ENCODE assay signal across 1 fruit fly cellular context in genomic region chrX:2984902-2985772, dm6.
TF ChIP-seq lines count a peak whose summit lies in the region.

No protein-coding gene starts in this region.

TF ChIP-seq in whole organism, embryonic, 481 proteins besides CTCF, POLR2A, EP300 and RAD21 (continued from another document and continues in another):
- TF ChIP-seq so (GFP tag; IDR thresholded peaks at IDR 0.05; lab: Robert Waterston, UW), result no peak
- no peak for TF ChIP-seq ssp (GFP tag; IDR thresholded peaks at IDR 0.05; lab: Robert Waterston, UW)
- no peak for TF ChIP-seq Mad (GFP tag; optimal IDR thresholded peaks at IDR 0.05; lab: Kevin White, UChicago)
- TF ChIP-seq HmgZ (tag; optimal IDR thresholded peaks at IDR 0.05; lab: Kevin White, UChicago), result no peak
- TF ChIP-seq toy (GFP tag; IDR thresholded peaks at IDR 0.05; lab: Robert Waterston, UW), result no peak
- peak; percentile 53 for TF ChIP-seq pum (GFP tag; optimal IDR thresholded peaks at IDR 0.05; lab: Kevin White, UChicago)
- TF ChIP-seq CG12071 (GFP tag; optimal IDR thresholded peaks at IDR 0.05; lab: Kevin White, UChicago), result no peak
- TF ChIP-seq tap (tag; optimal IDR thresholded peaks at IDR 0.05; lab: Kevin White, UChicago), result no peak
- peak; percentile 25 for TF ChIP-seq Atf-2 (GFP tag; optimal IDR thresholded peaks at IDR 0.05; lab: Kevin White, UChicago)
- no peak for TF ChIP-seq Lim3 (GFP tag; IDR thresholded peaks at IDR 0.05; lab: Robert Waterston, UW)
- TF ChIP-seq CG1603 (tag; optimal IDR thresholded peaks at IDR 0.05; lab: Kevin White, UChicago), result no peak
- no peak for TF ChIP-seq GATAe (GFP tag; conservative IDR thresholded peaks at IDR 0.05; lab: Robert Waterston, UW)
- TF ChIP-seq CG15601 (tag; optimal IDR thresholded peaks at IDR 0.05; lab: Kevin White, UChicago), result peak; percentile 19
- TF ChIP-seq HmgD (GFP tag; optimal IDR thresholded peaks at IDR 0.05; lab: Kevin White, UChicago), result no peak
- no peak for TF ChIP-seq Oaz (GFP tag; IDR thresholded peaks at IDR 0.05; lab: Robert Waterston, UW)
- TF ChIP-seq Bgb (GFP tag; IDR thresholded peaks at IDR 0.05; lab: Robert Waterston, UW; ENCODE audit: partially characterized antibody), result no peak
- TF ChIP-seq CG10366 (GFP tag; IDR thresholded peaks at IDR 0.05; lab: Robert Waterston, UW), result no peak
- TF ChIP-seq CG15696 (tag; optimal IDR thresholded peaks at IDR 0.05; lab: Kevin White, UChicago), result peak; percentile 97
- no peak for TF ChIP-seq Adf1 (GFP tag; IDR thresholded peaks at IDR 0.05; lab: Robert Waterston, UW)
- TF ChIP-seq Awh (GFP tag; IDR thresholded peaks at IDR 0.05; lab: Robert Waterston, UW), result no peak
- TF ChIP-seq CG17568 (GFP tag; optimal IDR thresholded peaks at IDR 0.05; lab: Kevin White, UChicago), result no peak
- peak; percentile 31 for TF ChIP-seq CG30431 (GFP tag; optimal IDR thresholded peaks at IDR 0.05; lab: Kevin White, UChicago)
- no peak for TF ChIP-seq Hr39 (optimal IDR thresholded peaks at IDR 0.05; lab: Kevin White, UChicago)
- no peak for TF ChIP-seq hbn (GFP tag; IDR thresholded peaks at IDR 0.05; lab: Robert Waterston, UW; ENCODE audit: partially characterized antibody)
- TF ChIP-seq Abd-B (GFP tag; optimal IDR thresholded peaks at IDR 0.05; lab: Kevin White, UChicago), result no peak
- no peak for TF ChIP-seq yki (optimal IDR thresholded peaks at IDR 0.05; lab: Kevin White, UChicago)
- peak; percentile 30 for TF ChIP-seq bab2 (GFP tag; optimal IDR thresholded peaks at IDR 0.05; lab: Kevin White, UChicago)
- no peak for TF ChIP-seq wdn (GFP tag; IDR thresholded peaks at IDR 0.05; lab: Robert Waterston, UW)
- TF ChIP-seq Eip74EF (GFP tag; optimal IDR thresholded peaks at IDR 0.05; lab: Kevin White, UChicago), result no peak
- TF ChIP-seq CG1832 (GFP tag; optimal IDR thresholded peaks at IDR 0.05; lab: Kevin White, UChicago), result no peak
- TF ChIP-seq da (GFP tag; optimal IDR thresholded peaks at IDR 0.05; lab: Kevin White, UChicago), result no peak
- TF ChIP-seq CG9932 (GFP tag; IDR thresholded peaks at IDR 0.05; lab: Robert Waterston, UW), result no peak
- TF ChIP-seq CG7839 (tag; optimal IDR thresholded peaks at IDR 0.05; lab: Kevin White, UChicago), result peak; percentile 48
- TF ChIP-seq cwo (GFP tag; optimal IDR thresholded peaks at IDR 0.05; lab: Kevin White, UChicago), result no peak
- TF ChIP-seq NC2β (GFP tag; optimal IDR thresholded peaks at IDR 0.05; lab: Kevin White, UChicago), result peak; percentile 33
- peak; percentile 79 for TF ChIP-seq CG10267 (tag; optimal IDR thresholded peaks at IDR 0.05; lab: Kevin White, UChicago)
- TF ChIP-seq Meics (GFP tag; optimal IDR thresholded peaks at IDR 0.05; lab: Kevin White, UChicago), result no peak
- no peak for TF ChIP-seq hb (GFP tag; IDR thresholded peaks at IDR 0.05; lab: Robert Waterston, UW; ENCODE audit: partially characterized antibody)
- TF ChIP-seq Scr (GFP tag; IDR thresholded peaks at IDR 0.05; lab: Robert Waterston, UW; ENCODE audit: partially characterized antibody), result no peak
- no peak for TF ChIP-seq CG7963 (GFP tag; IDR thresholded peaks at IDR 0.05; lab: Robert Waterston, UW; ENCODE audit: partially characterized antibody)
- no peak for TF ChIP-seq ro (GFP tag; IDR thresholded peaks at IDR 0.05; lab: Robert Waterston, UW)
- no peak for TF ChIP-seq Fer1 (GFP tag; optimal IDR thresholded peaks at IDR 0.05; lab: Kevin White, UChicago)
- TF ChIP-seq Opbp (GFP tag; IDR thresholded peaks at IDR 0.05; lab: Robert Waterston, UW; ENCODE audit: partially characterized antibody), result no peak
- no peak for TF ChIP-seq h (optimal IDR thresholded peaks at IDR 0.05; lab: Kevin White, UChicago)
- TF ChIP-seq Doc3 (GFP tag; IDR thresholded peaks at IDR 0.05; lab: Robert Waterston, UW; ENCODE audit: partially characterized antibody), result no peak
- no peak for TF ChIP-seq CG6654 (GFP tag; optimal IDR thresholded peaks at IDR 0.05; lab: Kevin White, UChicago)
- TF ChIP-seq dmrt99B (tag; optimal IDR thresholded peaks at IDR 0.05; lab: Kevin White, UChicago), result no peak
- peak; percentile 45; the same call in 1 of the 2 replicates for TF ChIP-seq CG6689 (GFP tag; IDR thresholded peaks at IDR 0.05; lab: Robert Waterston, UW)
- TF ChIP-seq Hmr (GFP tag; optimal IDR thresholded peaks at IDR 0.05; lab: Kevin White, UChicago), result no peak
- TF ChIP-seq CHES-1-like (GFP tag; optimal IDR thresholded peaks at IDR 0.05; lab: Kevin White, UChicago), result no peak
- no peak for TF ChIP-seq D (optimal IDR thresholded peaks at IDR 0.05; lab: Kevin White, UChicago)
- TF ChIP-seq D (GFP tag; optimal IDR thresholded peaks at IDR 0.05; lab: Kevin White, UChicago), result peak; percentile 60
- no peak for TF ChIP-seq fru (optimal IDR thresholded peaks at IDR 0.05; lab: Kevin White, UChicago)
- TF ChIP-seq NK7.1 (GFP tag; optimal IDR thresholded peaks at IDR 0.05; lab: Kevin White, UChicago), result no peak
- no peak for TF ChIP-seq ftz-f1 (GFP tag; optimal IDR thresholded peaks at IDR 0.05; lab: Kevin White, UChicago)
- no peak for TF ChIP-seq CG14441 (GFP tag; IDR thresholded peaks at IDR 0.05; lab: Robert Waterston, UW)
- no peak for TF ChIP-seq HLH3B (GFP tag; IDR thresholded peaks at IDR 0.05; lab: Robert Waterston, UW)
- peak; percentile 20 for TF ChIP-seq Mes4 (GFP tag; optimal IDR thresholded peaks at IDR 0.05; lab: Kevin White, UChicago)
- TF ChIP-seq CG9215 (GFP tag; IDR thresholded peaks at IDR 0.05; lab: Robert Waterston, UW), result no peak
- TF ChIP-seq bbx (GFP tag; IDR thresholded peaks at IDR 0.05; lab: Robert Waterston, UW; ENCODE audit: partially characterized antibody), result no peak
- TF ChIP-seq usp (GFP tag; optimal IDR thresholded peaks at IDR 0.05; lab: Kevin White, UChicago), result no peak
- TF ChIP-seq CG6272 (GFP tag; IDR thresholded peaks at IDR 0.05; lab: Robert Waterston, UW), result no peak
- TF ChIP-seq CG1024 (GFP tag; IDR thresholded peaks at IDR 0.05; lab: Robert Waterston, UW), result no peak
- no peak for TF ChIP-seq vnd (GFP tag; IDR thresholded peaks at IDR 0.05; lab: Robert Waterston, UW; ENCODE audit: partially characterized antibody)
- no peak for TF ChIP-seq CG34224 (GFP tag; IDR thresholded peaks at IDR 0.05; lab: Robert Waterston, UW; ENCODE audit: partially characterized antibody)
- peak; percentile 49 for TF ChIP-seq croc (GFP tag; conservative IDR thresholded peaks at IDR 0.05; lab: Robert Waterston, UW)
- no peak for TF ChIP-seq CG11723 (GFP tag; optimal IDR thresholded peaks at IDR 0.05; lab: Kevin White, UChicago)
- peak; percentile 96 for TF ChIP-seq sens (GFP tag; lab: Kevin White, UChicago)
- TF ChIP-seq CG4424 (GFP tag; optimal IDR thresholded peaks at IDR 0.05; lab: Kevin White, UChicago), result peak; percentile 61
- TF ChIP-seq CG5245 (GFP tag; optimal IDR thresholded peaks at IDR 0.05; lab: Kevin White, UChicago), result peak; percentile 2
- TF ChIP-seq CG13894 (tag; optimal IDR thresholded peaks at IDR 0.05; lab: Kevin White, UChicago), result no peak
- TF ChIP-seq dati (GFP tag; IDR thresholded peaks at IDR 0.05; lab: Robert Waterston, UW), result no peak
- TF ChIP-seq al (GFP tag; IDR thresholded peaks at IDR 0.05; lab: Robert Waterston, UW), result no peak
- peak; percentile 43 for TF ChIP-seq CG8388 (GFP tag; optimal IDR thresholded peaks at IDR 0.05; lab: Kevin White, UChicago)
- peak; percentile 86 for TF ChIP-seq CG10979 (tag; optimal IDR thresholded peaks at IDR 0.05; lab: Kevin White, UChicago)
- TF ChIP-seq Neu2 (GFP tag; optimal IDR thresholded peaks at IDR 0.05; lab: Kevin White, UChicago; ENCODE audit: borderline replicate concordance), result peak; percentile 77
- TF ChIP-seq CG2712 (tag; optimal IDR thresholded peaks at IDR 0.05; lab: Kevin White, UChicago), result peak; percentile 82
- TF ChIP-seq CG18619 (GFP tag; optimal IDR thresholded peaks at IDR 0.05; lab: Kevin White, UChicago), result peak; percentile 3
- TF ChIP-seq CG18764 (GFP tag; optimal IDR thresholded peaks at IDR 0.05; lab: Kevin White, UChicago), result no peak
- TF ChIP-seq tio (GFP tag; optimal IDR thresholded peaks at IDR 0.05; lab: Kevin White, UChicago), result no peak
- TF ChIP-seq Blimp-1 (GFP tag; optimal IDR thresholded peaks at IDR 0.05; lab: Kevin White, UChicago), result no peak
- TF ChIP-seq CG7987 (GFP tag; optimal IDR thresholded peaks at IDR 0.05; lab: Kevin White, UChicago), result no peak
- no peak for TF ChIP-seq CG4328 (GFP tag; optimal IDR thresholded peaks at IDR 0.05; lab: Kevin White, UChicago)
- TF ChIP-seq D19B (GFP tag; optimal IDR thresholded peaks at IDR 0.05; lab: Kevin White, UChicago), result no peak
- no peak for TF ChIP-seq CG1647 (GFP tag; optimal IDR thresholded peaks at IDR 0.05; lab: Kevin White, UChicago)
- TF ChIP-seq CG7357 (GFP tag; IDR thresholded peaks at IDR 0.05; lab: Robert Waterston, UW), result no peak
- TF ChIP-seq Rx (GFP tag; IDR thresholded peaks at IDR 0.05; lab: Robert Waterston, UW), result no peak
- peak; percentile 7 for TF ChIP-seq Med (GFP tag; lab: Kevin White, UChicago)
- TF ChIP-seq kni (GFP tag; optimal IDR thresholded peaks at IDR 0.05; lab: Kevin White, UChicago), result no peak
- no peak for TF ChIP-seq Ets97D (GFP tag; optimal IDR thresholded peaks at IDR 0.05; lab: Kevin White, UChicago)
- TF ChIP-seq CG2889 (GFP tag; IDR thresholded peaks at IDR 0.05; lab: Robert Waterston, UW), result no peak
- peak; percentile 12 for TF ChIP-seq nerfin-1 (tag; optimal IDR thresholded peaks at IDR 0.05; lab: Kevin White, UChicago)
- TF ChIP-seq HHEX (GFP tag; optimal IDR thresholded peaks at IDR 0.05; lab: Kevin White, UChicago), result no peak
- peak; percentile 62 for TF ChIP-seq CG33557 (GFP tag; optimal IDR thresholded peaks at IDR 0.05; lab: Kevin White, UChicago)
- TF ChIP-seq CG8478 (optimal IDR thresholded peaks at IDR 0.05; lab: Kevin White, UChicago), result no peak
- no peak for TF ChIP-seq abd-A (tag; optimal IDR thresholded peaks at IDR 0.05; lab: Kevin White, UChicago)
- TF ChIP-seq ara (GFP tag; IDR thresholded peaks at IDR 0.05; lab: Robert Waterston, UW), result peak; percentile 79
- TF ChIP-seq bsh (GFP tag; optimal IDR thresholded peaks at IDR 0.05; lab: Kevin White, UChicago), result peak in 1 of 2 experiments; percentile 45
- TF ChIP-seq CG8359 (GFP tag; optimal IDR thresholded peaks at IDR 0.05; lab: Kevin White, UChicago; ENCODE audit: borderline replicate concordance), result peak; percentile 49
- TF ChIP-seq H2.0 (GFP tag; IDR thresholded peaks at IDR 0.05; lab: Robert Waterston, UW), result no peak
- TF ChIP-seq insv (GFP tag; optimal IDR thresholded peaks at IDR 0.05; lab: Kevin White, UChicago), result no peak
- no peak for TF ChIP-seq CG34422 (GFP tag; IDR thresholded peaks at IDR 0.05; lab: Robert Waterston, UW)
- TF ChIP-seq CG8765 (GFP tag; IDR thresholded peaks at IDR 0.05; lab: Robert Waterston, UW), result peak; percentile 87
- no peak for TF ChIP-seq Nf-YC (tag; optimal IDR thresholded peaks at IDR 0.05; lab: Kevin White, UChicago)
- TF ChIP-seq CG43689 (GFP tag; IDR thresholded peaks at IDR 0.05; lab: Robert Waterston, UW), result no peak
- peak; percentile 48 for TF ChIP-seq corto (GFP tag; optimal IDR thresholded peaks at IDR 0.05; lab: Kevin White, UChicago)
- TF ChIP-seq CG4820 (GFP tag; optimal IDR thresholded peaks at IDR 0.05; lab: Kevin White, UChicago), result peak; percentile 35
- no peak for TF ChIP-seq CG15073 (GFP tag; optimal IDR thresholded peaks at IDR 0.05; lab: Kevin White, UChicago)
- TF ChIP-seq CG6765 (GFP tag; optimal IDR thresholded peaks at IDR 0.05; lab: Kevin White, UChicago), result no peak
- no peak for TF ChIP-seq scrt (GFP tag; optimal IDR thresholded peaks at IDR 0.05; lab: Kevin White, UChicago)
- TF ChIP-seq CG9797 (GFP tag; optimal IDR thresholded peaks at IDR 0.05; lab: Kevin White, UChicago), result no peak
- TF ChIP-seq CG4730 (GFP tag; IDR thresholded peaks at IDR 0.05; lab: Robert Waterston, UW), result no peak
- no peak for TF ChIP-seq Poxn (GFP tag; IDR thresholded peaks at IDR 0.05; lab: Robert Waterston, UW)
- no peak for TF ChIP-seq org-1 (GFP tag; optimal IDR thresholded peaks at IDR 0.05; lab: Kevin White, UChicago)
- no peak for TF ChIP-seq Lpt (GFP tag; optimal IDR thresholded peaks at IDR 0.05; lab: Kevin White, UChicago)
- TF ChIP-seq Sin3A (optimal IDR thresholded peaks at IDR 0.05; lab: Kevin White, UChicago), result no peak
- no peak for TF ChIP-seq sna (GFP tag; IDR thresholded peaks at IDR 0.05; lab: Robert Waterston, UW; ENCODE audit: partially characterized antibody)
- TF ChIP-seq CG9437 (GFP tag; optimal IDR thresholded peaks at IDR 0.05; lab: Kevin White, UChicago), result no peak
- TF ChIP-seq sd (tag; optimal IDR thresholded peaks at IDR 0.05; lab: Kevin White, UChicago), result no peak
- no peak for TF ChIP-seq fu2 (GFP tag; optimal IDR thresholded peaks at IDR 0.05; lab: Kevin White, UChicago)
- peak; percentile 50 for TF ChIP-seq CG7745 (tag; optimal IDR thresholded peaks at IDR 0.05; lab: Kevin White, UChicago)
- TF ChIP-seq CG15479 (GFP tag; optimal IDR thresholded peaks at IDR 0.05; lab: Kevin White, UChicago), result peak; percentile 94
- TF ChIP-seq BEAF-32 (GFP tag; optimal IDR thresholded peaks at IDR 0.05; lab: Kevin White, UChicago), result no peak
- no peak for TF ChIP-seq ems (GFP tag; optimal IDR thresholded peaks at IDR 0.05; lab: Kevin White, UChicago)
- TF ChIP-seq Dfd (GFP tag; optimal IDR thresholded peaks at IDR 0.05; lab: Kevin White, UChicago), result no peak
- TF ChIP-seq CG8089 (GFP tag; optimal IDR thresholded peaks at IDR 0.05; lab: Kevin White, UChicago), result peak; percentile 1
- TF ChIP-seq CG32772 (GFP tag; IDR thresholded peaks at IDR 0.05; lab: Robert Waterston, UW), result no peak
- TF ChIP-seq Chrac-16 (GFP tag; optimal IDR thresholded peaks at IDR 0.05; lab: Kevin White, UChicago), result peak; percentile 69
- TF ChIP-seq Vsx1 (GFP tag; optimal IDR thresholded peaks at IDR 0.05; lab: Kevin White, UChicago), result no peak
- TF ChIP-seq ewg (GFP tag; optimal IDR thresholded peaks at IDR 0.05; lab: Kevin White, UChicago), result no peak
- TF ChIP-seq onecut (GFP tag; IDR thresholded peaks at IDR 0.05; lab: Robert Waterston, UW), result no peak
- TF ChIP-seq CG10431 (GFP tag; optimal IDR thresholded peaks at IDR 0.05; lab: Kevin White, UChicago), result no peak
- no peak for TF ChIP-seq CG34376 (GFP tag; optimal IDR thresholded peaks at IDR 0.05; lab: Kevin White, UChicago)
- no peak for TF ChIP-seq Dek (tag; optimal IDR thresholded peaks at IDR 0.05; lab: Kevin White, UChicago)
- no peak for TF ChIP-seq HLHmδ (GFP tag; optimal IDR thresholded peaks at IDR 0.05; lab: Kevin White, UChicago)
- TF ChIP-seq dm (GFP tag; optimal IDR thresholded peaks at IDR 0.05; lab: Kevin White, UChicago), result no peak
- no peak for TF ChIP-seq esg (GFP tag; conservative IDR thresholded peaks at IDR 0.05; lab: Robert Waterston, UW)
- TF ChIP-seq CG7271 (tag; optimal IDR thresholded peaks at IDR 0.05; lab: Kevin White, UChicago), result peak; percentile 97
- no peak for TF ChIP-seq cg (GFP tag; optimal IDR thresholded peaks at IDR 0.05; lab: Kevin White, UChicago)
